Worm (Caenorhabditis elegans) whole organism, midembryonic: ENCODE results near the gene R10D12.8.

Source experiments
- T22C8.4 ChIP-seq: fragments of 200-800 bp; sonication (Bioruptor generic); IDR thresholded peaks from 2 replicates; pipeline ENCODE4 v1.3.6; 2022; ENCODE audit warnings: missing genetic modification characterization, missing compliant biosample characterization
- cog-1 ChIP-seq: sonication (generic microtip); optimal IDR thresholded peaks from 2 replicates; lab custom pipeline; 2016; ENCODE audit warnings: missing genetic modification characterization, missing compliant biosample characterization
- flt-1 ChIP-seq: fragments of 200-800 bp; sonication (Bioruptor generic); IDR thresholded peaks from 2 replicates; pipeline ENCODE4 v1.3.6; 2022; ENCODE audit warnings: missing genetic modification characterization, missing compliant biosample characterization
- tab-1 ChIP-seq: fragments of 200-800 bp; sonication (Bioruptor generic); IDR thresholded peaks from 2 replicates; pipeline ENCODE4 v1.3.6; 2022; ENCODE audit warnings: missing genetic modification characterization, missing compliant biosample characterization

ce11 chrV:13926398-13926797 is 26.7 kb downstream of the R10D12.8 start, which contains the start of gene srxa-12:
- TF ChIP-seq T22C8.4 (GFP tag; lab: Robert Waterston, UW) (no peak), tab-1 (GFP tag; lab: Robert Waterston, UW) (no peak), flt-1 (no peak), cog-1 (tag; lab: Kevin White, UChicago) (no peak)
